Worm (Caenorhabditis elegans): ENCODE measurements around the gene C44B7.5.
A peak's percentile ranks its signal among the peaks of the same experiment; 100 is the strongest.

DNA sequence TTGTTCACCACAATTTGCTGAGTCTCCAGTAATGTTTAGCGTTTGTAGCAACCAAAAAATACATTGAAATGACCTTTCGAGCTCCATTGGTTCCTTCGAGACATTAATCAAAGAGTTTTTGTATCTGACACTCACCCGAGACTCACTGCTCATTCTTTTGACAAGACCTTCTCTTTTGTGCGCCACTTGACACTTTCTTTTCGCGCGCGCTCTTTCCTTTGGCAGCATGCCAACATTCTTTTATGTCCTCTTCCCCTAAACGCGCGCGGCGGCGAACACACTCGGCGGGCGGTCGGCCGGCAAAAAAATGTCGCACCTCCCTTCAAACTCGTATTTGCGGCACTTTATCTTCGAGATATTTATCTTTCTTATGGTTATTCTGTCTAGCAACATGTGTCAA, 28.7 kb downstream of the C44B7.5 start:
- TF ChIP-seq zag-1 (tag; optimal IDR thresholded peaks at IDR 0.05) (no peak), dve-1 (tag; optimal IDR thresholded peaks at IDR 0.05; ENCODE audit: insufficient read depth) (no peak), skn-1 (tag; optimal IDR thresholded peaks at IDR 0.05) (no peak), ces-1 (GFP tag; optimal IDR thresholded peaks at IDR 0.05) (no peak), lin-39 (tag; optimal IDR thresholded peaks at IDR 0.05) (no peak), ceh-82 (tag; optimal IDR thresholded peaks at IDR 0.05) (no peak), nhr-111 (GFP tag; optimal IDR thresholded peaks at IDR 0.05) (no peak), nhr-77 (tag; optimal IDR thresholded peaks at IDR 0.05) (no peak), nhr-6 (tag; optimal IDR thresholded peaks at IDR 0.05) (no peak), lin-13 (GFP tag; optimal IDR thresholded peaks at IDR 0.05) (no peak), daf-8 (GFP tag; IDR thresholded peaks at IDR 0.05) (no peak), daf-12 (tag; optimal IDR thresholded peaks at IDR 0.05) (no peak), set-16 (GFP tag; IDR thresholded peaks at IDR 0.05) (peak; percentile 48), lsy-2 (tag; optimal IDR thresholded peaks at IDR 0.05) (no peak)
